Worm (Caenorhabditis elegans): ENCODE results near the gene M162.5.

The M162.5 gene

DNA sequence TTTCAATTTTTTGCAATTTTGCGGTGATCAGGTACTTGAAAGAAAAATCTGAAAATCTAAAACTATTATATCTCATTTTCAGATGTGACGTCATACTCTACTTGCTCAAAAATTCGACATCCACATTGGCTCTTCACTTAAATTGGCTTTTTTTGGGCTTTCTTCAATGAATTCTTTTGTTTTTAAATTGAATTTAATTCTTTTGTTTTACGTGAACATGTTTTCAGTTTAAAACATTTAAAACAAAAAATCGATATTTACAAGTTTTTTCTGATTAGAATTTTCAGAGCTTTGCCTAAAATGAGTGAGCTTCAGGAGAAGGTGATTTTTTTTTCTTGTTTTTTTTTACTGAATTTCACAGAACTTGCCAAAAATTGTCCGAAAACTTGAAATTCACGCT is 19.2 kb upstream of the M162.5 start, which contains the start of gene W04E12.3:
W04E12.3 (plus strand) TSS at position 301 of the 400 bp plus-strand sequence.
- TF ChIP-seq ceh-82 (tag; optimal IDR thresholded peaks at IDR 0.05): no peak
- no peak for TF ChIP-seq nhr-25 (tag; optimal IDR thresholded peaks at IDR 0.05)
- no peak for TF ChIP-seq blmp-1 (tag; optimal IDR thresholded peaks at IDR 0.05; ENCODE audit: insufficient read depth)
- no peak for TF ChIP-seq ZK546.5 (tag; optimal IDR thresholded peaks at IDR 0.05)
- no peak for TF ChIP-seq nhr-6 (tag; optimal IDR thresholded peaks at IDR 0.05)
- no peak for TF ChIP-seq sma-9 (GFP tag; optimal IDR thresholded peaks at IDR 0.05)
- no peak for TF ChIP-seq sma-9 (tag; optimal IDR thresholded peaks at IDR 0.05)
- TF ChIP-seq elt-3 (tag; optimal IDR thresholded peaks at IDR 0.05): no peak
- TF ChIP-seq R02D3.7 (tag; optimal IDR thresholded peaks at IDR 0.05): no peak
- TF ChIP-seq skn-1 (tag; optimal IDR thresholded peaks at IDR 0.05): no peak
- no peak for TF ChIP-seq nhr-10 (tag; optimal IDR thresholded peaks at IDR 0.05)
- no peak for TF ChIP-seq snpc-4 (tag; optimal IDR thresholded peaks at IDR 0.05)
- TF ChIP-seq lsy-2 (tag; optimal IDR thresholded peaks at IDR 0.05): no peak
- TF ChIP-seq nhr-237 (tag; optimal IDR thresholded peaks at IDR 0.05): no peak
- no peak for TF ChIP-seq mdl-1 (tag; optimal IDR thresholded peaks at IDR 0.05)
- TF ChIP-seq nhr-11 (tag; optimal IDR thresholded peaks at IDR 0.05): no peak
- no peak for TF ChIP-seq unc-62 (GFP tag; optimal IDR thresholded peaks at IDR 0.05)
- no peak for TF ChIP-seq nhr-77 (tag; optimal IDR thresholded peaks at IDR 0.05)

DNA sequence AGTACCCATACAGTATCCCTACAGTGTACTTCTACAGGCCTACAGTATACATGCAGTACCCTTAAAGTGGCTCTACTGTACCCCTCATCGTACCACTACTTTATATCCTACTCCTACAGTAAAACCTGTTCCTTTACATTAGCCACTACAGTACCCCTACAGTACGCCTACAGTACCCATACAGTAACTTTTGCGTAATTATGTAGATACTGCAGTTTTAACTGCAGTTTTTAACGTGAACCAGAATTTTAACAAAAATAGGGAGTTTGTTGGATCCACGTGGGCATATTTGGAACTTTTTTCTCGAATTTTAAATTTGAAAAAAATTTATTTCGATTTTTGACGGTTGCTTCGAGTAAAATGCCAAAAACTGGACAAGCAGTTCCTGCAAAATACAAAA is 17.5 kb upstream of the M162.5 start, which contains the start of gene W04E12.4:
W04E12.4 (plus strand) TSS at position 301 of the 400 bp plus-strand sequence.
- TF ChIP-seq F13H6.1 (tag; optimal IDR thresholded peaks at IDR 0.05) (no peak), nhr-237 (tag; optimal IDR thresholded peaks at IDR 0.05) (no peak), nhr-21 (tag; optimal IDR thresholded peaks at IDR 0.05) (no peak), nhr-12 (tag; optimal IDR thresholded peaks at IDR 0.05) (no peak), unc-62 (GFP tag; optimal IDR thresholded peaks at IDR 0.05) (no peak), lin-39 (tag; optimal IDR thresholded peaks at IDR 0.05) (no peak), nhr-11 (tag; optimal IDR thresholded peaks at IDR 0.05) (no peak)

DNA sequence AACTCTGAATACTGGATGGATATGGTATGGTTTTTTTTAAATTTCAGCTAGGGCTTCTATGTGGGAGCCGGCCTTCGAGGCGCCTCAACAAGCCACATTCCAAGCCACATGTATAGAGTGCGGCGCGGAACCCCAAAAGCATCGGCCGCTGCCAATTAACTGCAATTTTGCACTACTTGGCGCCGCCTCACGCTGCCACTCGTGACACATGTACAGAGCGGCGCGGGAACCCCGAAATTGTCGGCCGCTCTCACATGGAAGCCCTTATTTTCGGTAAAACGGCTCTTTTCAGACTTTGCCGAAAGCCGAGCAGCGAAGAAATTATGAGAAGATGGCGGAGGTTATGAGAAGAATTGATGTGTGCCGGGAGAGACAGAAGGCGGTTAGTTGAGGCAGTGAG is 17.1 kb upstream of the M162.5 start:
- no peak for TF ChIP-seq mab-5 (tag; optimal IDR thresholded peaks at IDR 0.05)
- no peak for TF ChIP-seq nhr-237 (tag; optimal IDR thresholded peaks at IDR 0.05)
- TF ChIP-seq sma-9 (GFP tag; optimal IDR thresholded peaks at IDR 0.05): no peak
- no peak for TF ChIP-seq sma-9 (tag; optimal IDR thresholded peaks at IDR 0.05)
- no peak for TF ChIP-seq ceh-82 (tag; optimal IDR thresholded peaks at IDR 0.05)
- TF ChIP-seq alr-1 (tag; optimal IDR thresholded peaks at IDR 0.05): no peak
- TF ChIP-seq lin-13 (GFP tag; optimal IDR thresholded peaks at IDR 0.05): no peak
- no peak for TF ChIP-seq lsy-2 (tag; optimal IDR thresholded peaks at IDR 0.05)
- TF ChIP-seq nhr-77 (tag; optimal IDR thresholded peaks at IDR 0.05): no peak
- no peak for TF ChIP-seq mdl-1 (tag; optimal IDR thresholded peaks at IDR 0.05)
- no peak for TF ChIP-seq ZK546.5 (tag; optimal IDR thresholded peaks at IDR 0.05)
- no peak for TF ChIP-seq mbf-1 (tag; optimal IDR thresholded peaks at IDR 0.05)
- no peak for TF ChIP-seq ama-1 (optimal IDR thresholded peaks at IDR 0.05)
- TF ChIP-seq unc-39 (tag; optimal IDR thresholded peaks at IDR 0.05): no peak

DNA sequence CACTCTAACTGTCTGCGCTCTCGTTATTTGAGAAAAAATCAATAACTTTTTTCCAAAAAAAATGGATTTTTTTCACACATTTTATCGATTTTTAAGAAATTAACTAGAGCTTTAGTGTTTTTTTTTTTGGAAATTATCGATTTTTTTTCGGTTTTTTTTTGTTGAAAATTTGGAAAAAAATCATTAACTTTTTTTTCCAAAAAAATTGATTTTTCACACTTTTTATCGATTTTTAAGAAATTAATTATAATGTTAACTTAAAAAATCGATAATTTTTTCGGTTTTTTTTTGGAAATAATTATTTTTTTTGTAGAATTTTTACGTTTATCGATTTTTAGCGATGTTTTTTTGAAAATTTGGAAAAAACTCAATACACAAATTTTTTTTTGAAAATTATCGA is 16.6 kb upstream of the M162.5 start:
- no peak for TF ChIP-seq ztf-1 (GFP tag; conservative IDR thresholded peaks at IDR 0.05)
- no peak for TF ChIP-seq nhr-237 (tag; optimal IDR thresholded peaks at IDR 0.05)
- TF ChIP-seq ZK546.5 (tag; optimal IDR thresholded peaks at IDR 0.05): no peak
- no peak for TF ChIP-seq aly-2 (tag; optimal IDR thresholded peaks at IDR 0.05)
- no peak for TF ChIP-seq lin-13 (GFP tag; optimal IDR thresholded peaks at IDR 0.05)
- no peak for TF ChIP-seq alr-1 (tag; optimal IDR thresholded peaks at IDR 0.05)
- no peak for TF ChIP-seq snpc-4 (tag; optimal IDR thresholded peaks at IDR 0.05)
- TF ChIP-seq ama-1 (optimal IDR thresholded peaks at IDR 0.05): no peak
- TF ChIP-seq lin-11 (tag; optimal IDR thresholded peaks at IDR 0.05): no peak
- no peak for TF ChIP-seq fos-1 (tag; optimal IDR thresholded peaks at IDR 0.05)
- no peak for TF ChIP-seq sma-3 (GFP tag; optimal IDR thresholded peaks at IDR 0.05)

DNA sequence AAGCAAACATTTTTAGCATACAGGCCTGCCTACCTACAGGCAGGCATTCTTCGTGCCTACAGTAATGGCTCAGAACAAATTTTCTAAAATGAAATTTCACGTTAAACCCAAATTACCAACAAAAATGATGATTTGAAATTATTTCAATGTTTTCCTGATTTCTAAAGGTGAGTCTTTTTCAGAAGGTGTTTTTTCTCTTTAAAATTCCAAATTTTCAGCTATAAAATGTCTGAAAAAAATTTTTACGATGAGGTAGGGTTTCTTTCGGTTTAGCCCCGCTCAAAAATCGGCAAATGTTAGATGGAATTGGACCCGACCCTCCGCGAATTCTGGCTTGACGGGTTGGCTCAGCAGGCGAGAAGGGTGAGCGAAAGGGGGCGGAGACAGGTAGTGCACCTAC is 15.0 kb upstream of the M162.5 start, which contains the start of gene W04E12.5:
W04E12.5 (plus strand) TSS at position 301 of the 400 bp plus-strand sequence.
- TF ChIP-seq ztf-1 (GFP tag; conservative IDR thresholded peaks at IDR 0.05): no peak
- no peak for TF ChIP-seq lin-39 (tag; optimal IDR thresholded peaks at IDR 0.05)
- TF ChIP-seq ceh-16 (tag; optimal IDR thresholded peaks at IDR 0.05): no peak
- no peak for TF ChIP-seq nhr-10 (tag; optimal IDR thresholded peaks at IDR 0.05)
- no peak for TF ChIP-seq nhr-237 (tag; optimal IDR thresholded peaks at IDR 0.05)
- TF ChIP-seq C34F6.9 (tag; optimal IDR thresholded peaks at IDR 0.05): no peak
- no peak for TF ChIP-seq sma-9 (GFP tag; optimal IDR thresholded peaks at IDR 0.05)
- TF ChIP-seq sma-9 (tag; optimal IDR thresholded peaks at IDR 0.05): no peak
- TF ChIP-seq lin-11 (tag; optimal IDR thresholded peaks at IDR 0.05): no peak
- no peak for TF ChIP-seq nhr-23 (tag; optimal IDR thresholded peaks at IDR 0.05)
- TF ChIP-seq blmp-1 (tag; optimal IDR thresholded peaks at IDR 0.05; ENCODE audit: insufficient read depth): no peak
- no peak for TF ChIP-seq nhr-129 (tag; optimal IDR thresholded peaks at IDR 0.05)
- no peak for TF ChIP-seq mab-5 (tag; optimal IDR thresholded peaks at IDR 0.05)
- TF ChIP-seq elt-1 (tag; optimal IDR thresholded peaks at IDR 0.05): no peak
- no peak for TF ChIP-seq F13H6.1 (tag; optimal IDR thresholded peaks at IDR 0.05)
- no peak for TF ChIP-seq ama-1 (optimal IDR thresholded peaks at IDR 0.05)
- no peak for TF ChIP-seq aly-2 (tag; optimal IDR thresholded peaks at IDR 0.05)
- no peak for TF ChIP-seq elt-3 (tag; optimal IDR thresholded peaks at IDR 0.05)
- TF ChIP-seq Y55F3AM.14 (GFP tag; optimal IDR thresholded peaks at IDR 0.05): no peak
- no peak for TF ChIP-seq ceh-82 (tag; optimal IDR thresholded peaks at IDR 0.05)

Data from whole organism, L2 larva.